Worm (Caenorhabditis elegans) whole organism, early embryonic: ENCODE measurements around the gene R07E5.7.

Source experiments
- B0310.2 ChIP-seq: sonication (generic microtip); optimal IDR thresholded peaks from 2 replicates; lab custom pipeline; 2016; ENCODE audit warnings: mild to moderate bottlenecking, missing genetic modification characterization, missing compliant biosample characterization
- aly-1 ChIP-seq: sonication (generic microtip); optimal IDR thresholded peaks from 2 replicates; lab custom pipeline; 2016; ENCODE audit warnings: missing genetic modification characterization, missing compliant biosample characterization
- ama-1 ChIP-seq: fragments of 150-350 bp; optimal IDR thresholded peaks from 2 replicates; lab custom pipeline; 2014
- ceh-13 ChIP-seq: fragments of 200-800 bp; sonication (Bioruptor generic); optimal IDR thresholded peaks from 2 replicates; lab custom pipeline; 2018; ENCODE audit warnings: mild to moderate bottlenecking, missing genetic modification characterization, missing compliant biosample characterization
- ceh-36 ChIP-seq: sonication (generic microtip); optimal IDR thresholded peaks from 2 replicates; lab custom pipeline; 2016; ENCODE audit warnings: missing genetic modification characterization, inconsistent platforms, missing compliant biosample characterization
- ets-7 ChIP-seq: sonication (generic microtip); optimal IDR thresholded peaks from 2 replicates; lab custom pipeline; 2016; ENCODE audit warnings: missing genotype, missing genetic modification characterization, missing compliant biosample characterization
- flt-1 ChIP-seq: fragments of 200-800 bp; sonication (Bioruptor generic); IDR thresholded peaks from 2 replicates; pipeline ENCODE4 v1.3.6; 2022; ENCODE audit warnings: missing genetic modification characterization, missing compliant biosample characterization
- hmg-4 ChIP-seq: fragments of 200-800 bp; sonication (Bioruptor generic); optimal IDR thresholded peaks from 2 replicates; lab custom pipeline; 2018; ENCODE audit warnings: mild to moderate bottlenecking, missing genetic modification characterization, missing compliant biosample characterization
- hnd-1 ChIP-seq: sonication (generic microtip); optimal IDR thresholded peaks from 2 replicates; lab custom pipeline; 2016; ENCODE audit warnings: missing genetic modification characterization, missing compliant biosample characterization
- pes-1 ChIP-seq: fragments of 200-800 bp; sonication (Bioruptor generic); IDR thresholded peaks from 2 replicates; pipeline ENCODE4 v1.3.6; 2022; ENCODE audit warnings: missing genetic modification reagents, missing genetic modification characterization, missing compliant biosample characterization
- scrt-1 ChIP-seq: fragments of 200-800 bp; sonication (Bioruptor generic); IDR thresholded peaks from 2 replicates; pipeline ENCODE4 v1.3.6; 2022; ENCODE audit warnings: missing genetic modification characterization, missing compliant biosample characterization
- tbx-11 ChIP-seq: fragments of 200-800 bp; sonication (Bioruptor generic); IDR thresholded peaks from 2 replicates; pipeline ENCODE4 v1.3.6; 2022; ENCODE audit warnings: missing genetic modification characterization, missing compliant biosample characterization
- tra-4 ChIP-seq: sonication (generic microtip); optimal IDR thresholded peaks from 2 replicates; lab custom pipeline; 2017; ENCODE audit warnings: missing genetic modification characterization, missing compliant biosample characterization

- TF ChIP-seq ama-1 (lab: Kevin White, UChicago) (no peak), pes-1 (GFP tag; lab: Robert Waterston, UW) (no peak), B0310.2 (no peak), flt-1 (GFP tag; lab: Robert Waterston, UW) (no peak), tbx-11 (GFP tag; lab: Robert Waterston, UW) (no peak), tra-4 (no peak), ceh-36 (no peak), ceh-13 (no peak), scrt-1 (GFP tag; lab: Robert Waterston, UW) (no peak), hmg-4 (GFP tag; lab: Kevin White, UChicago) (no peak), aly-1 (tag; lab: Kevin White, UChicago) (no peak), ets-7 (tag; lab: Kevin White, UChicago) (no peak), hnd-1 (tag; lab: Kevin White, UChicago) (no peak)
Measured at ce11 chrIII:4390421-4390820, 28.5 kb downstream of the R07E5.7 start.
